Worm (Caenorhabditis elegans) whole organism, mixed stage, embryonic: ENCODE measurements around the gene pro-1.

Experiments
- lsy-2 ChIP-seq: fragments of 150-350 bp; optimal IDR thresholded peaks from 2 replicates; lab custom pipeline; 2014; ENCODE audit warnings: missing biosample characterization, missing genetic modification characterization
- nhr-28 ChIP-seq: fragments of 150-350 bp; optimal IDR thresholded peaks from 2 replicates; lab custom pipeline; 2014; ENCODE audit warnings: missing biosample characterization, missing genetic modification characterization
- pha-4 ChIP-seq: fragments of 150-350 bp; optimal IDR thresholded peaks from 2 replicates; lab custom pipeline; 2018; ENCODE audit warnings: missing biosample characterization, missing genetic modification reagents, missing genetic modification characterization
- snpc-4 ChIP-seq: fragments of 150-350 bp; optimal IDR thresholded peaks from 2 replicates; lab custom pipeline; 2014; ENCODE audit warnings: missing biosample characterization, missing genetic modification characterization
- unc-39 ChIP-seq: fragments of 150-350 bp; optimal IDR thresholded peaks from 2 replicates; lab custom pipeline; 2014; ENCODE audit warnings: missing biosample characterization, missing genetic modification characterization
- zip-8 ChIP-seq: fragments of 150-350 bp; optimal IDR thresholded peaks from 2 replicates; lab custom pipeline; 2014; ENCODE audit warnings: missing biosample characterization, missing genetic modification characterization

ce11 chrII:10564578-10564977 lies 22.8 kb upstream of the pro-1 start, which contains the start of the genes C06A1.6 and C06A1.7:
- TF ChIP-seq lsy-2 = no peak
- no peak for TF ChIP-seq zip-8 (tag; lab: Kevin White, UChicago)
- TF ChIP-seq unc-39 (tag; lab: Kevin White, UChicago) = no peak
- no peak for TF ChIP-seq snpc-4 (tag; lab: Kevin White, UChicago)
- TF ChIP-seq pha-4 (tag; lab: Kevin White, UChicago) = no peak
- TF ChIP-seq nhr-28 (tag; lab: Kevin White, UChicago) = no peak
